Worm (Caenorhabditis elegans): ENCODE data around the gene F56B3.9.

DNA sequence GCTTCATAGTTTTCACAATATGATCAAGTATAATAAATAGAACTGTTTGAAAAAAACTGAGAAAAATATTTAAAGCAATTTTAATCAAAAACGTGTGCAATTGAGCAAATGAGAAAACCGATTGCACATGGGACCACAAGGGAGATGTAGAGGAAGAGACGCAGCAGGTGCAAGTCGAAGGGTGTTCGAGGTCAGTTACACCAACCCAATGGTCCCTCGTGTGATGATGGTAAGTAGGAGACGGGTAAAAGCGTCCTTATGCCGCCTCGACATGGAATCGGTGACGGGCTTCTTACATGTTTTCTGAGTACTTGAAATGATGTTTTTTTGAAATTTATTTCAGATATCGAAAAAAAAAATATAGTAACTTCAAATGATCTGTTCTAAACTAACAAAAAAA is 43.1 kb upstream of the F56B3.9 start, which contains the start of gene Y55F3C.9:
- TF ChIP-seq ceh-13 (GFP tag; optimal IDR thresholded peaks at IDR 0.05) (no peak), ama-1 (optimal IDR thresholded peaks at IDR 0.05) (no peak), hmg-4 (GFP tag; optimal IDR thresholded peaks at IDR 0.05) (no peak), pes-1 (GFP tag; IDR thresholded peaks at IDR 0.05) (no peak), flt-1 (GFP tag; IDR thresholded peaks at IDR 0.05) (no peak), B0310.2 (tag; optimal IDR thresholded peaks at IDR 0.05) (no peak)

All from whole organism, early embryonic.